Fruit fly (Drosophila melanogaster) whole organism, wandering third instar larva: ENCODE data around the gene CG7352.

ENCODE experiments used
- CrebA ChIP-seq: fragments of 200-800 bp; sonication (Bioruptor generic); optimal IDR thresholded peaks from 2 replicates; lab custom pipeline; 2016; ENCODE audit warnings: missing biosample characterization, mild to moderate bottlenecking, missing genetic modification characterization, borderline replicate concordance
- Myc ChIP-seq: fragments of >200 bp; optimal IDR thresholded peaks from 2 replicates; lab custom pipeline; 2017
- brk ChIP-seq: fragments of 200-800 bp; sonication (Bioruptor generic); optimal IDR thresholded peaks from 2 replicates; lab custom pipeline; 2016; ENCODE audit warnings: missing biosample characterization, mild to moderate bottlenecking, missing genetic modification characterization
- jim ChIP-seq: fragments of 175-275, 200-325 bp; sonication (Bioruptor generic); optimal IDR thresholded peaks from 2 replicates; lab custom pipeline; 2016; ENCODE audit warnings: missing biosample characterization, mild to moderate bottlenecking, missing genetic modification characterization
- pan ChIP-seq: fragments of >200 bp; optimal IDR thresholded peaks from 2 replicates; lab custom pipeline; 2017
- psq ChIP-seq: fragments of 200-800 bp; sonication (Bioruptor generic); optimal IDR thresholded peaks from 3 replicates; lab custom pipeline; 2017; ENCODE audit warnings: missing biosample characterization, mild to moderate bottlenecking, missing genetic modification characterization, moderate library complexity
- sage ChIP-seq: fragments of 200-800 bp; sonication (Bioruptor generic); optimal IDR thresholded peaks from 2 replicates; lab custom pipeline; 2016; ENCODE audit warnings: missing biosample characterization, mild to moderate bottlenecking, missing genetic modification characterization
- tai ChIP-seq: sonication (Bioruptor generic); optimal IDR thresholded peaks from 2 replicates; lab custom pipeline; 2016; ENCODE audit warnings: missing biosample characterization, missing genetic modification characterization
- usp ChIP-seq: fragments of >200 bp; optimal IDR thresholded peaks from 2 replicates; lab custom pipeline; 2017; ENCODE audit warnings: missing biosample characterization, missing genetic modification characterization
- woc ChIP-seq: sonication (Bioruptor generic); optimal IDR thresholded peaks from 2 replicates; lab custom pipeline; 2016; ENCODE audit warnings: missing biosample characterization, mild to moderate bottlenecking, missing genetic modification characterization

dm6 chr3R:8312037-8312436 lies 35.3 kb upstream of the CG7352 start, which contains the start of the genes CG11694 and CG11698:
- TF ChIP-seq Myc (lab: Kevin White, UChicago) (no peak), woc (GFP tag; lab: Kevin White, UChicago) (no peak), tai (no peak), psq (no peak), jim (GFP tag; lab: Kevin White, UChicago) (no peak), pan (lab: Kevin White, UChicago) (no peak), usp (GFP tag; lab: Kevin White, UChicago) (no peak), CrebA (GFP tag; lab: Kevin White, UChicago) (no peak), brk (GFP tag; lab: Kevin White, UChicago) (no peak), sage (GFP tag; lab: Kevin White, UChicago) (no peak)
